Worm (Caenorhabditis elegans) whole organism, L4 larva: ENCODE results near the gene B0244.6.

ENCODE experiments used
- F10B5.3 ChIP-seq: sonication (generic microtip); optimal IDR thresholded peaks from 2 replicates; lab custom pipeline; 2016; ENCODE audit warnings: mild to moderate bottlenecking, missing genetic modification characterization, missing compliant biosample characterization
- F49E8.2 ChIP-seq: sonication (generic microtip); optimal IDR thresholded peaks from 2 replicates; lab custom pipeline; 2016; ENCODE audit warnings: missing compliant biosample characterization, mild to moderate bottlenecking, missing genetic modification characterization, borderline replicate concordance
- Y5F2A.4 ChIP-seq: fragments of 200-800 bp; sonication (Bioruptor generic); optimal IDR thresholded peaks from 2 replicates; lab custom pipeline; 2018; ENCODE audit warnings: mild to moderate bottlenecking, missing genetic modification characterization, missing compliant biosample characterization
- ZK337.2 ChIP-seq: fragments of 200-800 bp; sonication (Bioruptor generic); IDR thresholded peaks from 2 replicates; pipeline ENCODE4 v1.3.6; 2022; ENCODE audit warnings: missing genetic modification reagents, missing genetic modification characterization, missing compliant biosample characterization
- aha-1 ChIP-seq: fragments of 150-350 bp; peaks from one replicate; lab custom pipeline; 2014; ENCODE audit warnings: missing biosample characterization, missing genetic modification characterization
- arid-1 ChIP-seq: fragments of 200-800 bp; sonication (Bioruptor generic); conservative IDR thresholded peaks from 2 replicates; pipeline ENCODE4 v1.3.6; 2022; ENCODE audit warnings: missing genetic modification reagents, missing genetic modification characterization, missing compliant biosample characterization
- ceh-20 ChIP-seq: fragments of 200-800 bp; sonication (Bioruptor generic); IDR thresholded peaks from 2 replicates; pipeline ENCODE4 v1.3.6; 2022; ENCODE audit warnings: missing genetic modification reagents, missing genetic modification characterization, missing compliant biosample characterization
- cey-2 ChIP-seq: sonication (generic microtip); optimal IDR thresholded peaks from 3 replicates; lab custom pipeline; 2017; ENCODE audit warnings: missing genetic modification characterization, mild to moderate bottlenecking, missing compliant biosample characterization, antibody characterized with exemption, borderline replicate concordance; ENCODE audit not compliant: insufficient read depth
- ctbp-1 ChIP-seq: fragments of 200-800 bp; sonication (Bioruptor generic); IDR thresholded peaks from 2 replicates; pipeline ENCODE4 v1.3.6; 2022; ENCODE audit warnings: missing genetic modification reagents, missing genetic modification characterization, missing compliant biosample characterization
- daf-8 ChIP-seq: fragments of 200-800 bp; sonication (Bioruptor generic); IDR thresholded peaks from 2 replicates; pipeline ENCODE4 v1.3.6; 2022; ENCODE audit warnings: missing genetic modification characterization, missing compliant biosample characterization
- dmd-6 ChIP-seq: fragments of 200-800 bp; sonication (Bioruptor generic); IDR thresholded peaks from 2 replicates; pipeline ENCODE4 v1.3.6; 2022; ENCODE audit warnings: missing genetic modification reagents, missing genetic modification characterization, missing compliant biosample characterization
- dpl-1 ChIP-seq: fragments of 150-350 bp; optimal IDR thresholded peaks from 2 replicates; lab custom pipeline; 2014; ENCODE audit warnings: missing biosample characterization, missing genetic modification reagents, missing genetic modification characterization
- gei-8 ChIP-seq: fragments of 200-800 bp; sonication (Bioruptor generic); optimal IDR thresholded peaks from 2 replicates; lab custom pipeline; 2018; ENCODE audit warnings: mild to moderate bottlenecking, missing genetic modification characterization, missing compliant biosample characterization
- hlh-11 ChIP-seq: fragments of 200-800 bp; sonication (Bioruptor generic); optimal IDR thresholded peaks from 2 replicates; lab custom pipeline; 2018; ENCODE audit warnings: mild to moderate bottlenecking, missing genetic modification characterization, missing compliant biosample characterization
- hlh-30 ChIP-seq: sonication (generic microtip); optimal IDR thresholded peaks from 2 replicates; lab custom pipeline; 2017; ENCODE audit warnings: antibody characterized with exemption, mild to moderate bottlenecking, missing genetic modification characterization, missing compliant biosample characterization; ENCODE audit not compliant: insufficient read depth
- hmg-1.1 ChIP-seq: fragments of 200-800 bp; sonication (Bioruptor generic); IDR thresholded peaks from 2 replicates; pipeline ENCODE4 v1.3.6; 2022; ENCODE audit warnings: missing genetic modification reagents, missing genetic modification characterization, missing compliant biosample characterization
- lim-7 ChIP-seq: fragments of 200-800 bp; sonication (Bioruptor generic); IDR thresholded peaks from 2 replicates; pipeline ENCODE4 v1.3.6; 2022; ENCODE audit warnings: missing genetic modification characterization, missing compliant biosample characterization
- lin-1 ChIP-seq: fragments of 200-800 bp; sonication (Bioruptor generic); IDR thresholded peaks from 2 replicates; pipeline ENCODE4 v1.3.6; 2022; ENCODE audit warnings: missing genetic modification reagents, missing genetic modification characterization, missing compliant biosample characterization
- lin-13 ChIP-seq: fragments of 150-350 bp; optimal IDR thresholded peaks from 2 replicates; lab custom pipeline; 2014; ENCODE audit warnings: missing biosample characterization, missing genetic modification reagents, missing genetic modification characterization
- lin-29 ChIP-seq: fragments of 200-800 bp; sonication (Bioruptor generic); IDR thresholded peaks from 2 replicates; pipeline ENCODE4 v1.3.6; 2022; ENCODE audit warnings: missing genetic modification reagents, missing genetic modification characterization, missing compliant biosample characterization
- lin-39 ChIP-seq: fragments of 150-350 bp; optimal IDR thresholded peaks from 2 replicates; lab custom pipeline; 2014; ENCODE audit warnings: missing biosample characterization, missing genetic modification reagents, missing genetic modification characterization
- lsy-2 ChIP-seq, 2 experiments: fragments of 150-350 bp in 1 of 2; sonication (generic microtip) in 1 of 2; optimal IDR thresholded peaks; 2 replicates each; lab custom pipeline; 2014 to 2017; ENCODE audit warnings: missing biosample characterization in 2 of 2, missing genetic modification characterization in 2 of 2
- madf-5 ChIP-seq, 2 experiments: fragments of 200-800 bp; sonication (Bioruptor generic); IDR thresholded peaks; 2 replicates each; pipeline ENCODE4 v1.3.6; 2022; ENCODE audit warnings: missing compliant biosample characterization in 2 of 2, missing genetic modification characterization in 2 of 2
- mdl-1 ChIP-seq, 2 experiments: fragments of 150-350 bp in 1 of 2; sonication (generic microtip) in 1 of 2; optimal IDR thresholded peaks; 2 replicates each; lab custom pipeline; 2014 to 2017; ENCODE audit warnings: missing biosample characterization in 2 of 2, missing genetic modification characterization in 2 of 2
- mdt-29 ChIP-seq: fragments of 200-800 bp; sonication (Bioruptor generic); IDR thresholded peaks from 2 replicates; pipeline ENCODE4 v1.3.6; 2022; ENCODE audit warnings: missing genetic modification reagents, missing genetic modification characterization, missing compliant biosample characterization
- mep-1 ChIP-seq: fragments of 150-350 bp; sonication (generic microtip); optimal IDR thresholded peaks from 3 replicates; lab custom pipeline; 2014; ENCODE audit warnings: missing biosample characterization, missing genetic modification characterization
- nhr-102 ChIP-seq: sonication (generic microtip); optimal IDR thresholded peaks from 2 replicates; lab custom pipeline; 2016; ENCODE audit warnings: mild to moderate bottlenecking, missing genetic modification characterization, moderate library complexity, missing compliant biosample characterization
- nhr-48 ChIP-seq: sonication (generic microtip); optimal IDR thresholded peaks from 2 replicates; lab custom pipeline; 2016; ENCODE audit warnings: mild to moderate bottlenecking, missing genetic modification characterization, missing compliant biosample characterization
- nhr-76 ChIP-seq: fragments of 150-350 bp; optimal IDR thresholded peaks from 2 replicates; lab custom pipeline; 2014; ENCODE audit warnings: missing biosample characterization, missing genetic modification characterization
- pha-4 ChIP-seq, 2 experiments: fragments of 150-350 bp in 1 of 2; fragments of 200-800 bp in 1 of 2; sonication (Bioruptor generic) in 1 of 2; IDR thresholded peaks in 1 of 2; optimal IDR thresholded peaks in 1 of 2; 2 replicates each; pipeline versions ENCODE4 v1.3.6 to Lab custom; 2014 to 2022; ENCODE audit warnings: missing genetic modification characterization in 2 of 2, missing genetic modification reagents in 2 of 2, missing biosample characterization in 1 of 2, missing compliant biosample characterization in 1 of 2
- set-16 ChIP-seq: fragments of 200-800 bp; sonication (Bioruptor generic); IDR thresholded peaks from 2 replicates; pipeline ENCODE4 v1.3.6; 2022; ENCODE audit warnings: missing genetic modification reagents, missing genetic modification characterization, missing compliant biosample characterization
- snpc-1.2 ChIP-seq: fragments of 200-800 bp; sonication (Bioruptor generic); IDR thresholded peaks from 2 replicates; pipeline ENCODE4 v1.3.6; 2022; ENCODE audit warnings: missing genetic modification reagents, missing genetic modification characterization, missing compliant biosample characterization
- spr-1 ChIP-seq: sonication (generic microtip); optimal IDR thresholded peaks from 2 replicates; lab custom pipeline; 2016; ENCODE audit warnings: mild to moderate bottlenecking, missing genetic modification characterization, missing compliant biosample characterization
- tag-97 ChIP-seq: fragments of 200-800 bp; sonication (Bioruptor generic); IDR thresholded peaks from 2 replicates; pipeline ENCODE4 v1.3.6; 2022; ENCODE audit warnings: missing genetic modification characterization, missing compliant biosample characterization
- unc-130 ChIP-seq: sonication (generic microtip); optimal IDR thresholded peaks from 2 replicates; lab custom pipeline; 2016; ENCODE audit warnings: missing genetic modification reagents, missing genetic modification characterization, missing compliant biosample characterization
- unc-62 ChIP-seq, 3 experiments: fragments of 150-350 bp in 1 of 3; sonication (generic microtip); optimal IDR thresholded peaks in 2 of 3; peaks in 1 of 3; 1 replicate in 1 of 3; 2 replicates in 2 of 3; lab custom pipeline; 2014 to 2017; ENCODE audit warnings: missing biosample characterization in 3 of 3, missing genetic modification characterization in 3 of 3, missing genetic modification reagents in 3 of 3, missing genotype in 1 of 3
- vab-7 ChIP-seq: fragments of 200-800 bp; sonication (Bioruptor generic); IDR thresholded peaks from 2 replicates; pipeline ENCODE4 v1.3.6; 2022; ENCODE audit warnings: missing genetic modification reagents, missing genetic modification characterization, missing compliant biosample characterization
- zip-11 ChIP-seq: fragments of 200-800 bp; sonication (Bioruptor generic); IDR thresholded peaks from 2 replicates; pipeline ENCODE4 v1.3.6; 2022; ENCODE audit warnings: missing genetic modification characterization, missing compliant biosample characterization

B0244.6 gene

DNA sequence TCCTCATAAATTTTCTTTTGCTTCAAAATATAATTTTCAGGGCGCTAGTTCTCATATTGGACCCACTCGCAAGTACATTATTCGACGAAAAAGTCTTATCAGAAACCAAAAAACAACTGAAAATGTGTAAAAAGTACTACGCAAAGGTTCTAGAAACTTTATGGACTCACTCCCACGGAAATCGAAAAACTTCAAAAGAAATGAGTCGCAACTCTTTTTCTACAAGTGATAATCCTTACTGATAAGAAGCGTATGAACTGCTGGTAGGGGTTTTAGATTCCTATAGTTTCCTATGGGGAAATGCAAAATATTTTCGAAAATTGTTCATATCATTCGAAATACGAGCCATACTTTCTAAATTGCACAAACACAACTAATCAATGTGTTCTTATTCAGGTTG lies 6.8 kb downstream of the B0244.6 start, which contains the start of gene B0244.5:
Gene B0244.5 (plus strand): TSS at position 301 of the 400 bp plus-strand sequence.
- TF ChIP-seq hlh-30 (tag; lab: Kevin White, UChicago) (no peak), lim-7 (GFP tag; lab: Robert Waterston, UW) (no peak)

DNA sequence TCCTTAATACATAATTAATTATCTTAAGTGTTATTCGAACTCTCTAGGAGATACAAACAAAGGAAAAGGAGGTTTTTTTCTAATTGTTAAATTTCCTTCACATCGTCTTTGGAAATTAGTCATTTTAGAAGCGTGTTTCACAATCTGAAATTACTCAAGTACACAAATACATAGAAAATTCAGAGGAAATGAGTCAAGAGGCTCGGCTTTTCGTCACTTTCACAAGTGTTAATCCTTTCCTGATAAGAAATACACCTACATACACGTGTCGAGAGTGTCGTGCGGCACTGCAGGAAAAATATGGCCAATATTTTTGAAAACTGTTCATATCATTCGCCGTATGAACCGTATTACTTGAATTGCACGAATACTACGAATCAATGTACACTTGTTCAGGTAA lies 9.4 kb downstream of the B0244.6 start, which contains the start of gene B0244.4:
Gene B0244.4 (plus strand): TSS at position 301 of the 400 bp plus-strand sequence.
- no peak for TF ChIP-seq F10B5.3 (tag; lab: Kevin White, UChicago)

DNA sequence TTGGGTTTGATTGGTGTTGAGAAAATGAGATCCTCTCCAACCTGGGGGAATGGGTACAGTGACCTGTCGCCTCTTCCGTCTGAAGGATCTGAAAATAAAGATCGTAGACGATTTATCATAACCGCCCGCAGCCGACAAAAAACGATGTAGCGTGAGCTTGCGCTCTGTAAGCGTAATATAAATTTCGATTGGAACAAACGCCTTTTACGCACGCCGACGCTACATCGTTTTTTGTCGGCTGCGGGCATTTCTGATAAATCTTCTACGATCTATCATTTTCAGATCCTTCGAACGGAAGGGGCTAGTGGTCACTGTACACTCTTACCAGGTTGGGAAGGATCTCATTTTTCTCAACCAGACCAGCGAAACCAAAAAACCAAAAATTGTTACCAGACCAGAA lies 10.6 kb downstream of the B0244.6 start:
- TF ChIP-seq F49E8.2 (tag; lab: Kevin White, UChicago), result no peak
- no peak for TF ChIP-seq nhr-76
- no peak for TF ChIP-seq hlh-11 (tag; lab: Kevin White, UChicago)
- no peak for TF ChIP-seq nhr-102 (tag; lab: Kevin White, UChicago)
- no peak for TF ChIP-seq spr-1 (tag; lab: Kevin White, UChicago)
- no peak for TF ChIP-seq ceh-20 (GFP tag; lab: Robert Waterston, UW)
- TF ChIP-seq vab-7 (GFP tag; lab: Robert Waterston, UW), result no peak
- TF ChIP-seq daf-8 (GFP tag; lab: Robert Waterston, UW), result no peak
- TF ChIP-seq aha-1 (tag; lab: Kevin White, UChicago), result peak; percentile 63

DNA sequence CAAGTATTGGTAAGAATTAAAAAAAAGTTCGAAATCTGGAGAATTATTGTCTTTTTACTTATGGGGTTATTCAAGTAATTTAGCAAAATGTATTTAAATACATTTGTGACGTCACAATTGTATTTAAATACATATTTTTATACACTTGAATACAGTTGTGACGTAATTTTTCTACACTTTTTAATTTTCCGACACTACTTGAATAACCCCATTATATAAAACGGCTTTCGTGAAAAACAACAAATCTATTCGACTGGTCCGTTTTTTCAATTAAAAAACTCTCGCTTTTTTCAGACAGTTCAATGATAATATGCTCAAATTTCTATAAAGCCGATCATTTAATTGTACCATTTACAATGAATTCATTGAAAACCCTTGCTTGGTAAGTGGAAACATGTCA lies 12.7 kb downstream of the B0244.6 start:
- no peak for TF ChIP-seq gei-8
- TF ChIP-seq Y5F2A.4, result no peak
- no peak for TF ChIP-seq mdl-1 (tag; optimal IDR thresholded peaks at IDR 0.05; lab: Kevin White, UChicago)
- no peak for TF ChIP-seq lin-1 (GFP tag; lab: Robert Waterston, UW)
- no peak for TF ChIP-seq arid-1 (GFP tag; lab: Robert Waterston, UW)
- TF ChIP-seq snpc-1.2 (GFP tag; lab: Robert Waterston, UW), result no peak
- no peak for TF ChIP-seq tag-97
- TF ChIP-seq nhr-102 (tag; lab: Kevin White, UChicago), result no peak
- TF ChIP-seq lin-29 (GFP tag; lab: Robert Waterston, UW), result no peak
- no peak for TF ChIP-seq unc-130 (GFP tag; lab: Kevin White, UChicago)
- no peak for TF ChIP-seq cey-2 (tag; lab: Kevin White, UChicago)
- TF ChIP-seq lin-39 (tag; lab: Kevin White, UChicago), result no peak

DNA sequence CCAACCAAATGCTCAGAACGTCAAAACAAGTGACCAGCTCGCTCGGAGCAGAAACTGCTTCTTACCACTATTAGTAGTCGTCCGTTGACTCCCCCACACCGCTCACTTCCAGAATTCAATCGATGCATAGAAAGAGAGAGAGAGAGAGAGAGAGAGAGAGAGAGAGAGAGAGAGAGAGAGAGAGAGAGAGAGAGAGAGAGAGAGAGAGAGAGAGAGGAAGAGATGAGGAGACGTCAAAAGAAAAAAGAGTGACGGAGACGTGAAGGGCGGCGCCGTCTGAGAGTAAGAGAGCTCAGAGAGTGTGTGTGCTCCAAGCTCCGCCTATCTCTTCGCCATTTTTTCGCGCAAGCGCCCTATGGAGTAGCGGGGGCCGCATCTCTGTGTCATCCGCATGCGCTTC lies 17.4 kb downstream of the B0244.6 start, which contains the start of gene ida-1:
Gene ida-1 (plus strand): TSS at position 336 of the 400 bp plus-strand sequence.
- TF ChIP-seq dmd-6 (0 out of 2 replicates have a peak, but pooled peaks have one; percentile 7), lin-13 (GFP tag; lab: Kevin White, UChicago) (no peak), hmg-1.1 (peak; percentile 47), ceh-20 (GFP tag; lab: Robert Waterston, UW) (0 out of 2 replicates have a peak, but pooled peaks have one; percentile 42), pha-4 (GFP tag; IDR thresholded peaks at IDR 0.05; lab: Robert Waterston, UW) (peak; percentile 55; the same call in 1 of the 2 replicates), pha-4 (tag; optimal IDR thresholded peaks at IDR 0.05; lab: Kevin White, UChicago) (no peak), lsy-2 (tag; optimal IDR thresholded peaks at IDR 0.05; lab: Kevin White, UChicago) (peak; percentile 31 to 33), zip-11 (GFP tag; lab: Robert Waterston, UW) (no peak), mep-1 (tag; lab: Kevin White, UChicago) (peak; percentile 36), madf-5 (GFP tag; IDR thresholded peaks at IDR 0.05; lab: Robert Waterston, UW) (no peak), nhr-76 (no peak), vab-7 (GFP tag; lab: Robert Waterston, UW) (0 out of 2 replicates have a peak, but pooled peaks have one; percentile 11), ctbp-1 (GFP tag; lab: Robert Waterston, UW) (peak; percentile 64; the same call in 1 of the 2 replicates), hlh-30 (tag; lab: Kevin White, UChicago) (peak; percentile 15), unc-62 (GFP tag; optimal IDR thresholded peaks at IDR 0.05 in 1 of 2; lab: Kevin White, UChicago) (peak in 1 of 2 experiments; percentile 95), unc-62 (tag; optimal IDR thresholded peaks at IDR 0.05; lab: Kevin White, UChicago) (no peak), mdt-29 (GFP tag; lab: Robert Waterston, UW) (no peak), nhr-48 (tag; lab: Kevin White, UChicago) (no peak), set-16 (GFP tag; lab: Robert Waterston, UW) (peak; percentile 90), dpl-1 (GFP tag; lab: Kevin White, UChicago) (no peak), ZK337.2 (GFP tag; lab: Robert Waterston, UW) (no peak), aha-1 (tag; lab: Kevin White, UChicago) (peak; percentile 32)
